Fruit fly (Drosophila melanogaster): ENCODE measurements around the gene PGRP-LB.

The PGRP-LB gene

DNA sequence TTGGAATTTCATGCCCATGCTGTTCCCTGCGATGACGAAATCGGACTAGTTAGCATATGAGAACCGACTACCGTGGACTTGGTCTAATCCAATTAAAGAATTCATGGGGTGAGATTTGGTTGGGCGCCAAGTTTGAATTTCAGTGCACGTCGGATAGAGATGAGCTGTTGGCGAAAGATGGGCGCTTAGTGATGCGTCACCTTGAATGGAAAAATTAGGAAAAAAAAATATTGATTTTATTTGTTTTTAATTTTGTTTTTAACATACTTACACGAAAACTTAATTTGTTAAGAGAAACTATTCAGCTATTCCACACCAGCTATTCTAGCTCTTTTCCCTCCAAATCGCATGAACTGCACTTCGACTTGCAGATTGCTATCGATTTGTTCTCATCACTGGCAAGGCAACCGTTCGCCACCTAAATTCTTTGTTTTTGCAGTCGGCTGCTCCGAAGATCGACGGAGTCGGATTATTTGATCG lies 38.7 kb downstream of the PGRP-LB start, which contains the start of the genes ninaG and Sptz (continued):
- TF ChIP-seq ranshi (GFP tag; IDR thresholded peaks at IDR 0.05) (peak; percentile 95), CG31224 (GFP tag; IDR thresholded peaks at IDR 0.05) (peak; percentile 90), grau (tag; optimal IDR thresholded peaks at IDR 0.05) (peak; percentile 89), gem (tag; optimal IDR thresholded peaks at IDR 0.05) (peak; percentile 95), CG11093 (GFP tag; IDR thresholded peaks at IDR 0.05) (peak; percentile 93), sqz (GFP tag; optimal IDR thresholded peaks at IDR 0.05) (no peak), CG8944 (GFP tag; optimal IDR thresholded peaks at IDR 0.05) (peak; percentile 96), CG17359 (tag; optimal IDR thresholded peaks at IDR 0.05) (peak; percentile 92), CG32767 (GFP tag; IDR thresholded peaks at IDR 0.05) (peak; percentile 94), Opbp (GFP tag; IDR thresholded peaks at IDR 0.05; ENCODE audit: partially characterized antibody) (peak; percentile 38; the same call in 1 of the 3 replicates), CG31365 (tag; optimal IDR thresholded peaks at IDR 0.05) (peak; percentile 6), p53 (GFP tag; optimal IDR thresholded peaks at IDR 0.05) (peak; percentile 73), Bgb (GFP tag; IDR thresholded peaks at IDR 0.05; ENCODE audit: partially characterized antibody) (no peak), vfl (GFP tag; optimal IDR thresholded peaks at IDR 0.05) (peak; percentile 95), onecut (GFP tag; IDR thresholded peaks at IDR 0.05) (no peak; the same call in 1 of the 2 replicates), knrl (GFP tag; IDR thresholded peaks at IDR 0.05; ENCODE audit: partially characterized antibody) (peak; percentile 63), bbx (GFP tag; IDR thresholded peaks at IDR 0.05; ENCODE audit: partially characterized antibody) (no peak), corto (GFP tag; optimal IDR thresholded peaks at IDR 0.05) (no peak), tx (GFP tag; optimal IDR thresholded peaks at IDR 0.05) (peak; percentile 94), CG32532 (GFP tag; IDR thresholded peaks at IDR 0.05) (peak; percentile 95), gro (GFP tag; optimal IDR thresholded peaks at IDR 0.05) (no peak), CG3847 (GFP tag; IDR thresholded peaks at IDR 0.05) (peak; percentile 95), bowl (GFP tag; IDR thresholded peaks at IDR 0.05) (peak; percentile 80), CG13624 (GFP tag; optimal IDR thresholded peaks at IDR 0.05) (peak; percentile 95), CG33213 (GFP tag; optimal IDR thresholded peaks at IDR 0.05) (peak; percentile 93), CG31441 (GFP tag; IDR thresholded peaks at IDR 0.05) (peak; percentile 92), C15 (GFP tag; IDR thresholded peaks at IDR 0.05) (peak; percentile 81; the same call in 1 of the 3 replicates), lilli (GFP tag; optimal IDR thresholded peaks at IDR 0.05) (peak; percentile 98), CG10565 (GFP tag; optimal IDR thresholded peaks at IDR 0.05) (peak; percentile 78), CG1529 (GFP tag; optimal IDR thresholded peaks at IDR 0.05) (no peak), dmrt11E (tag; optimal IDR thresholded peaks at IDR 0.05) (peak; percentile 94), CG9437 (GFP tag; optimal IDR thresholded peaks at IDR 0.05) (peak; percentile 73), row (GFP tag; IDR thresholded peaks at IDR 0.05) (peak; percentile 98), CG9727 (GFP tag; optimal IDR thresholded peaks at IDR 0.05) (peak; percentile 94), CHES-1-like (GFP tag; optimal IDR thresholded peaks at IDR 0.05) (peak; percentile 93), Abd-B (GFP tag; optimal IDR thresholded peaks at IDR 0.05) (peak; percentile 94), unc-4 (GFP tag; IDR thresholded peaks at IDR 0.05; ENCODE audit: partially characterized antibody) (peak; percentile 61; the same call in 1 of the 2 replicates), shn (GFP tag; optimal IDR thresholded peaks at IDR 0.05) (peak; percentile 94), Max (GFP tag; optimal IDR thresholded peaks at IDR 0.05) (peak; percentile 95), CG9876 (GFP tag; optimal IDR thresholded peaks at IDR 0.05) (peak; percentile 90), CG6813 (GFP tag; optimal IDR thresholded peaks at IDR 0.05) (peak; percentile 69), gt (GFP tag; IDR thresholded peaks at IDR 0.05) (peak; percentile 87), fd96Cb (tag; optimal IDR thresholded peaks at IDR 0.05) (peak; percentile 92), Doc2 (GFP tag; IDR thresholded peaks at IDR 0.05) (peak; percentile 84), CG11695 (GFP tag; IDR thresholded peaks at IDR 0.05) (peak; percentile 90), usp (GFP tag; optimal IDR thresholded peaks at IDR 0.05) (no peak), MBD-R2 (GFP tag; IDR thresholded peaks at IDR 0.05) (peak; percentile 98), eve (GFP tag; optimal IDR thresholded peaks at IDR 0.05) (peak in 1 of 2 experiments; percentile 86), chif (GFP tag; optimal IDR thresholded peaks at IDR 0.05) (peak; percentile 95 to 96), CG1647 (GFP tag; optimal IDR thresholded peaks at IDR 0.05) (peak; percentile 95)
